Worm (Caenorhabditis elegans) whole organism, L3 larva: Measurements from ENCODE around the gene dpy-18.

Experiments used
- ZK546.5 ChIP-seq: sonication (generic microtip); optimal IDR thresholded peaks from 2 replicates; lab custom pipeline; 2017; ENCODE audit warnings: missing biosample characterization, missing genetic modification characterization
- aly-2 ChIP-seq: fragments of 150-350 bp; optimal IDR thresholded peaks from 2 replicates; lab custom pipeline; 2014; ENCODE audit warnings: missing biosample characterization, missing genetic modification characterization
- daf-12 ChIP-seq: fragments of 150-350 bp; optimal IDR thresholded peaks from 2 replicates; lab custom pipeline; 2014; ENCODE audit warnings: missing biosample characterization, missing genetic modification reagents, missing genetic modification characterization
- hmg-11 ChIP-seq: sonication (generic microtip); optimal IDR thresholded peaks from 2 replicates; lab custom pipeline; 2016; ENCODE audit warnings: missing genetic modification characterization, missing compliant biosample characterization
- mdl-1 ChIP-seq: fragments of 150-350 bp; optimal IDR thresholded peaks from 2 replicates; lab custom pipeline; 2014; ENCODE audit warnings: missing biosample characterization, missing genetic modification characterization
- nfya-1 ChIP-seq: sonication (generic microtip); optimal IDR thresholded peaks from 2 replicates; lab custom pipeline; 2017; ENCODE audit warnings: missing genetic modification characterization, mild to moderate bottlenecking, missing compliant biosample characterization, antibody characterized with exemption, moderate library complexity; ENCODE audit not compliant: insufficient read depth
- nhr-11 ChIP-seq: fragments of 150-350 bp; optimal IDR thresholded peaks from 2 replicates; lab custom pipeline; 2014; ENCODE audit warnings: missing biosample characterization, missing genetic modification characterization
- nhr-12 ChIP-seq: fragments of 150-350 bp; optimal IDR thresholded peaks from 2 replicates; lab custom pipeline; 2014; ENCODE audit warnings: missing biosample characterization, missing genetic modification characterization
- pha-4 ChIP-seq: fragments of 150-350 bp; optimal IDR thresholded peaks from 2 replicates; lab custom pipeline; 2014; ENCODE audit warnings: missing biosample characterization, missing genetic modification reagents, missing genetic modification characterization
- snpc-4 ChIP-seq: fragments of 150-350 bp; optimal IDR thresholded peaks from 2 replicates; lab custom pipeline; 2014; ENCODE audit warnings: missing biosample characterization, missing genetic modification characterization
- tbx-2 ChIP-seq: sonication (generic microtip); optimal IDR thresholded peaks from 2 replicates; lab custom pipeline; 2016; ENCODE audit warnings: mild to moderate bottlenecking, missing genetic modification characterization, missing compliant biosample characterization

DNA sequence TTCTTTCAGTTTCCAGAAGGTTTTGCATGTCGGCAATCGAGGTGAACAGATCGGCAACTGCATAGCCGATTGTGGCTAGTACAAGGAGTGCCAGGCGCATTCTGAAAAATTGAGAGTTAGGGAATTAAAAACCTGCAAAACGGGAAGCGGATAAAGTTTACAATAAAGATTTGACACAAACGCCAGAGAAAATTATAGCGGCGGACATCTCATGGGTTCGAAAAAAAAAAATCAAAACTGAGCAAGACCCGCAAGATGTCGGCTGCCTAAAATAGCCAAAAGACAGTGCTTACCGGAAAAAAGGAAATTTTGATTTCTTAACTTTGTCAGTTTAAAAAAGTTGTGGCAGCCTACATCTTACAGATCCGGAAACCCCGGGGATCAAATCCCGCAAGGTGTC lies at the start of gene dpy-18:
- TF ChIP-seq pha-4 (tag; lab: Kevin White, UChicago) (no peak), aly-2 (tag; lab: Kevin White, UChicago) (no peak), nfya-1 (tag; lab: Kevin White, UChicago) (no peak), nhr-11 (no peak), tbx-2 (tag; lab: Kevin White, UChicago) (no peak), snpc-4 (tag; lab: Kevin White, UChicago) (no peak), nhr-12 (no peak), hmg-11 (no peak), mdl-1 (no peak), daf-12 (no peak), ZK546.5 (tag; lab: Kevin White, UChicago) (no peak)
